Worm (Caenorhabditis elegans) whole organism, young adult: ENCODE measurements around the gene C40A11.3.

Experiments used
- C17E4.6 ChIP-seq: fragments of 200-800 bp; sonication (Bioruptor generic); IDR thresholded peaks from 2 replicates; pipeline ENCODE4 v1.3.6; 2022; ENCODE audit warnings: missing genetic modification reagents, missing genetic modification characterization, missing compliant biosample characterization
- F23B12.7 ChIP-seq: sonication (generic microtip); optimal IDR thresholded peaks from 2 replicates; lab custom pipeline; 2017; ENCODE audit warnings: missing genetic modification characterization, mild to moderate bottlenecking, missing compliant biosample characterization, antibody characterized with exemption, moderate library complexity; ENCODE audit not compliant: insufficient read depth
- F55B11.4 ChIP-seq: sonication (generic microtip); optimal IDR thresholded peaks from 2 replicates; lab custom pipeline; 2016; ENCODE audit warnings: missing compliant biosample characterization, missing genetic modification characterization, borderline replicate concordance; ENCODE audit not compliant: insufficient read depth
- F57A8.1 ChIP-seq: fragments of 200-800 bp; sonication (Bioruptor generic); optimal IDR thresholded peaks from 2 replicates; lab custom pipeline; 2018; ENCODE audit warnings: mild to moderate bottlenecking, missing genetic modification characterization, moderate library complexity, missing compliant biosample characterization
- Y79H2A.3 ChIP-seq: fragments of 200-800 bp; sonication (Bioruptor generic); conservative IDR thresholded peaks from 2 replicates; pipeline ENCODE4 v1.3.6; 2022; ENCODE audit warnings: missing genetic modification reagents, missing genetic modification characterization, missing compliant biosample characterization
- attf-6 ChIP-seq: fragments of 200-800 bp; sonication (Bioruptor generic); IDR thresholded peaks from 2 replicates; pipeline ENCODE4 v1.3.6; 2022; ENCODE audit warnings: missing genetic modification reagents, missing genetic modification characterization, missing compliant biosample characterization
- ccch-3 ChIP-seq: fragments of 200-800 bp; sonication (Bioruptor generic); optimal IDR thresholded peaks from 2 replicates; lab custom pipeline; 2018; ENCODE audit warnings: mild to moderate bottlenecking, missing genetic modification characterization, missing compliant biosample characterization
- cebp-1 ChIP-seq, 2 experiments: fragments of 200-800 bp in 1 of 2; sonication (Bioruptor generic) in 1 of 2; sonication (generic microtip) in 1 of 2; IDR thresholded peaks in 1 of 2; optimal IDR thresholded peaks in 1 of 2; 2 replicates each; pipeline versions ENCODE4 v1.3.6 to Lab custom; 2017 to 2022; ENCODE audit warnings: missing compliant biosample characterization in 2 of 2, missing genetic modification characterization in 2 of 2, mild to moderate bottlenecking in 1 of 2, missing genetic modification reagents in 1 of 2, moderate library complexity in 1 of 2
- ceh-100 ChIP-seq: fragments of 200-800 bp; sonication (Bioruptor generic); IDR thresholded peaks from 2 replicates; pipeline ENCODE4 v1.3.6; 2022; ENCODE audit warnings: missing genetic modification reagents, missing genetic modification characterization, missing compliant biosample characterization
- ceh-27 ChIP-seq: fragments of 200-800 bp; sonication (Bioruptor generic); optimal IDR thresholded peaks from 2 replicates; lab custom pipeline; 2018; ENCODE audit warnings: mild to moderate bottlenecking, missing genetic modification characterization, moderate library complexity, missing compliant biosample characterization
- ceh-40 ChIP-seq: fragments of 200-800 bp; sonication (Bioruptor generic); IDR thresholded peaks from 2 replicates; pipeline ENCODE4 v1.3.6; 2022; ENCODE audit warnings: missing genetic modification characterization, missing compliant biosample characterization
- ceh-58 ChIP-seq: fragments of 200-800 bp; sonication (Bioruptor generic); IDR thresholded peaks from 2 replicates; pipeline ENCODE4 v1.3.6; 2022; ENCODE audit warnings: missing genetic modification characterization, missing compliant biosample characterization
- dox-1 ChIP-seq: fragments of 200-800 bp; sonication (Bioruptor generic); IDR thresholded peaks from 2 replicates; pipeline ENCODE4 v1.3.6; 2022; ENCODE audit warnings: missing genetic modification reagents, missing genetic modification characterization, missing compliant biosample characterization
- efl-1 ChIP-seq: fragments of 150-350 bp; optimal IDR thresholded peaks from 2 replicates; lab custom pipeline; 2014; ENCODE audit warnings: missing biosample characterization, missing genetic modification reagents, missing genetic modification characterization
- egl-18 ChIP-seq: fragments of 200-800 bp; sonication (Bioruptor generic); IDR thresholded peaks from 2 replicates; pipeline ENCODE4 v1.3.6; 2022; ENCODE audit warnings: missing genetic modification reagents, missing genetic modification characterization, missing compliant biosample characterization
- him-1 ChIP-seq: sonication (generic microtip); optimal IDR thresholded peaks from 2 replicates; lab custom pipeline; 2016; ENCODE audit warnings: missing genotype, missing genetic modification reagents, missing genetic modification characterization, missing compliant biosample characterization
- hsf-1 ChIP-seq: fragments of 200-800 bp; sonication (Bioruptor generic); IDR thresholded peaks from 2 replicates; pipeline ENCODE4 v1.3.6; 2022; ENCODE audit warnings: missing genetic modification reagents, missing genetic modification characterization, missing compliant biosample characterization
- let-607 ChIP-seq, 2 experiments: fragments of 200-800 bp in 1 of 2; sonication (Bioruptor generic) in 1 of 2; sonication (generic microtip) in 1 of 2; optimal IDR thresholded peaks; 2 replicates each; lab custom pipeline; 2016 to 2018; ENCODE audit warnings: mild to moderate bottlenecking in 2 of 2, missing compliant biosample characterization in 2 of 2, missing genetic modification characterization in 2 of 2, moderate library complexity in 2 of 2, missing genotype in 1 of 2
- lin-35 ChIP-seq, 3 experiments: fragments of 150-350 bp in 2 of 3; sonication (generic microtip) in 1 of 3; optimal IDR thresholded peaks; 2 replicates each; lab custom pipeline; 2014 to 2018; ENCODE audit warnings: missing biosample characterization in 3 of 3, missing genetic modification characterization in 3 of 3, missing genetic modification reagents in 3 of 3
- madf-3 ChIP-seq: fragments of 200-800 bp; sonication (Bioruptor generic); IDR thresholded peaks from 2 replicates; pipeline ENCODE4 v1.3.6; 2022; ENCODE audit warnings: missing genetic modification reagents, missing genetic modification characterization, missing compliant biosample characterization
- mel-28 ChIP-seq: sonication (generic microtip); optimal IDR thresholded peaks from 2 replicates; lab custom pipeline; 2016; ENCODE audit warnings: borderline replicate concordance, mild to moderate bottlenecking, missing genetic modification characterization, missing compliant biosample characterization
- mes-4 ChIP-seq: sonication (generic microtip); optimal IDR thresholded peaks from 2 replicates; lab custom pipeline; 2016; ENCODE audit warnings: missing genotype, missing genetic modification characterization, missing compliant biosample characterization
- nhr-120 ChIP-seq: fragments of 200-800 bp; sonication (Bioruptor generic); IDR thresholded peaks from 2 replicates; pipeline ENCODE4 v1.3.6; 2022; ENCODE audit warnings: missing genetic modification characterization, missing compliant biosample characterization
- nhr-80 ChIP-seq: sonication (generic microtip); optimal IDR thresholded peaks from 2 replicates; lab custom pipeline; 2016; ENCODE audit warnings: missing genetic modification characterization, missing compliant biosample characterization
- pbrm-1 ChIP-seq: fragments of 200-800 bp; sonication (Bioruptor generic); IDR thresholded peaks from 2 replicates; pipeline ENCODE4 v1.3.6; 2022; ENCODE audit warnings: missing genetic modification reagents, missing genetic modification characterization, missing compliant biosample characterization
- tbp1 ChIP-seq: fragments of 200-800 bp; sonication (Bioruptor generic); optimal IDR thresholded peaks from 2 replicates; lab custom pipeline; 2018; ENCODE audit warnings: mild to moderate bottlenecking, missing genetic modification characterization, missing compliant biosample characterization
- tlf-1 ChIP-seq: fragments of 200-800 bp; sonication (Bioruptor generic); optimal IDR thresholded peaks from 2 replicates; lab custom pipeline; 2018; ENCODE audit warnings: mild to moderate bottlenecking, missing genetic modification characterization, missing compliant biosample characterization
- unc-130 ChIP-seq: sonication (generic microtip); optimal IDR thresholded peaks from 2 replicates; lab custom pipeline; 2016; ENCODE audit warnings: missing genetic modification reagents, missing genetic modification characterization, missing compliant biosample characterization
- xnd-1 ChIP-seq: sonication (generic microtip); optimal IDR thresholded peaks from 2 replicates; lab custom pipeline; 2016; ENCODE audit warnings: missing genotype, missing genetic modification reagents, missing genetic modification characterization, missing compliant biosample characterization
- zim-3 ChIP-seq: sonication (generic microtip); optimal IDR thresholded peaks from 2 replicates; lab custom pipeline; 2017; ENCODE audit warnings: mild to moderate bottlenecking, missing genetic modification characterization, moderate library complexity, missing compliant biosample characterization
- ztf-28 ChIP-seq: fragments of 200-800 bp; sonication (Bioruptor generic); IDR thresholded peaks from 2 replicates; pipeline ENCODE4 v1.3.6; 2022; ENCODE audit warnings: missing genetic modification reagents, missing genetic modification characterization, missing compliant biosample characterization

C40A11.3 gene

ce11 chrII:2140817-2141216, at the start of gene C40A11.3:
C40A11.3 (plus strand) TSS chrII:2141117.
- TF ChIP-seq efl-1 (GFP tag; lab: Kevin White, UChicago) (no peak), xnd-1 (tag; lab: Kevin White, UChicago) (no peak), tbp1 (GFP tag; lab: Kevin White, UChicago) (no peak), Y79H2A.3 (GFP tag; lab: Robert Waterston, UW) (no peak), C17E4.6 (GFP tag; lab: Robert Waterston, UW) (no peak), dox-1 (GFP tag; lab: Robert Waterston, UW) (no peak), let-607 (tag; optimal IDR thresholded peaks at IDR 0.05; lab: Kevin White, UChicago) (no peak), lin-35 (GFP tag; optimal IDR thresholded peaks at IDR 0.05; lab: Kevin White, UChicago) (no peak), cebp-1 (GFP tag; IDR thresholded peaks at IDR 0.05; lab: Robert Waterston, UW) (no peak), cebp-1 (tag; optimal IDR thresholded peaks at IDR 0.05; lab: Kevin White, UChicago) (no peak), F55B11.4 (tag; lab: Kevin White, UChicago) (no peak), F23B12.7 (tag; lab: Kevin White, UChicago) (no peak), hsf-1 (GFP tag; lab: Robert Waterston, UW) (no peak), tlf-1 (GFP tag; lab: Kevin White, UChicago) (no peak)

DNA sequence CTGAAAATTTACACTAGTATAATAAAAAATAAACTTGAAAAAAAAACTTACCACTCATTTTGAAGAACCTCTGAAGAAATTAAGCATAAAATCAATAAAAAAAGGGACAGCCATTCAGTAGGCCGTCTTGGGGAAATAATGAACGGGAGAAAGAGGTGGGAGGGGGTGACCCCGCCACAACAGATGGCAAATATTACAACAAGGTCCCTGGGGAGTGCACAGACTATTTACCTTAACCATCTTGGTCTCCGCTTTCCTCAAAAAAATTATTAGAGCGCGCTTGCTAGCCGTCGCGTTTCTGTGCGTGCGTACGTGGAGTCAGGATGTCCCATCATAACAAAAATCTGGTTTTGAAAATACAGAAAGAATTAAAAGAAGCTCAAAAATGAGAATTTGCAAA, 48.9 kb upstream of the C40A11.3 start, which contains the start of gene T16A1.10:
T16A1.10 (minus strand) TSS at position 123 of the 400 bp plus-strand sequence.
- TF ChIP-seq zim-3 (tag; lab: Kevin White, UChicago) (no peak), pbrm-1 (no peak), F57A8.1 (GFP tag; lab: Kevin White, UChicago) (no peak)

DNA sequence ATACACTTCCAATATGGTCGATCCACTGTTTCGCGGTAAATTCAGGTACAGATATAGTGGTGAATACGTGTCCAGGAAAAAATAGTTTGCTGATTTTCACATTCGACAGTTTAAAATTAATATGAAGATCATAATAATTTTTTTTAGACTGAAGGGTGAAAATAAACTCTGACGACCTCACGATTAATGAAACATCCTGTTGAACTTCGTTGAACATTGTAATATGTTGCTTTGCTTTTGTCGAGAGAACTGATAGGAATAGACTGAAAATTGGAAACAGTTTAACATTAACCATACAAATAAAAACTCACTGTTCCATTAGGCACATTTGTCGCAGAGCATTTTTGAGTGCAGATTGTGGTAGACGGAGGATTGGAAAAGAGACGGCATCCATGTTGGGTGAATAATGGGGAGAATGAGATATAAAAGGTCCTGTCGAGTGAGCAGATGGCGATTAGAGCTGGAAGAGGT, 47.4 kb upstream of the C40A11.3 start, which contains the start of gene fbxb-37:
fbxb-37 (minus strand) TSS at position 421 of the 471 bp plus-strand sequence.
- no peak for TF ChIP-seq ceh-100 (GFP tag; lab: Robert Waterston, UW)
- TF ChIP-seq attf-6 (GFP tag; lab: Robert Waterston, UW) = no peak
- TF ChIP-seq ccch-3 = no peak
- no peak for TF ChIP-seq nhr-80
- TF ChIP-seq ztf-28 (GFP tag; lab: Robert Waterston, UW) = no peak
- TF ChIP-seq mes-4 = no peak
- no peak for TF ChIP-seq unc-130
- TF ChIP-seq egl-18 = no peak
- no peak for TF ChIP-seq ceh-27 (GFP tag; lab: Kevin White, UChicago)
- TF ChIP-seq him-1 (tag; lab: Kevin White, UChicago) = no peak
- no peak for TF ChIP-seq nhr-120
- no peak for TF ChIP-seq mel-28 (tag; lab: Kevin White, UChicago)
- TF ChIP-seq ceh-58 (GFP tag; lab: Robert Waterston, UW) = no peak
- TF ChIP-seq ceh-40 (GFP tag; lab: Robert Waterston, UW) = no peak

DNA sequence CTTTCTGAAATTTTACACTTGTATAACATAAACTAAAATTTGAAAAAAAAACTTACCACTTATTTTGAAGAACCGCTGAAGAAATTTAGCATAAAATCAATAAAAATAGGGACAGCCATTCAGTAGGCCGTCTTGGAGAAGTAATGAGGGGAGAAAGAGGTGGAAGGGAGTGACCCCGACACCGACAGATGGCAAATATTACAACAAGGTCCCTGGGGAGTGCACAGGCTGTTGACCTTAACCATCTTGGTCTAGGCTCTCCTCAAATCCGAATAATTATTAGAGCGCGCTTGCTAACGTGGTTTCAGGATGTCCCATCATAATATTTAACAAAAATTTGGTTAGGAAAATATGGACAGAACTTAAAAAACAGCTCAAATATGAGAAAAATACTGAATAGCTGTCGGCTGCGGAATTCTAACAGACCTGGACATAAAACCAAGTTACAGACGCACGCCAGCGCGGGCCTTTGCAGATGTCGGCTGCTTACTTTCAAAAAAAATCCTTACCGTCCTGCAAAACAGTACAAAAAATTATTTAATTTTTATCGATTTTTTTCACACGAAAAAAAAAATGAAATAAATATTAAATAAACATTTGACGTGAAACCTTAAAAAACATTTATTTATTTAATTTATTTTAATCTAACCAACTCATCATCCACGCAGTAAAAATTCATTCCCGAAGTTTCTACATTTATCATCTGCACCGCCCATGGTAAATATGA, 45.8 kb upstream of the C40A11.3 start, which contains the start of gene T16A1.2:
T16A1.2 (plus strand) TSS at position 677 of the 727 bp plus-strand sequence.
- TF ChIP-seq madf-3 (GFP tag; lab: Robert Waterston, UW) = no peak
